Fruit fly (Drosophila melanogaster): ENCODE data around the gene Exo84.
A peak's percentile ranks its signal among the peaks of the same experiment; 100 is the strongest.

Gene Exo84

DNA sequence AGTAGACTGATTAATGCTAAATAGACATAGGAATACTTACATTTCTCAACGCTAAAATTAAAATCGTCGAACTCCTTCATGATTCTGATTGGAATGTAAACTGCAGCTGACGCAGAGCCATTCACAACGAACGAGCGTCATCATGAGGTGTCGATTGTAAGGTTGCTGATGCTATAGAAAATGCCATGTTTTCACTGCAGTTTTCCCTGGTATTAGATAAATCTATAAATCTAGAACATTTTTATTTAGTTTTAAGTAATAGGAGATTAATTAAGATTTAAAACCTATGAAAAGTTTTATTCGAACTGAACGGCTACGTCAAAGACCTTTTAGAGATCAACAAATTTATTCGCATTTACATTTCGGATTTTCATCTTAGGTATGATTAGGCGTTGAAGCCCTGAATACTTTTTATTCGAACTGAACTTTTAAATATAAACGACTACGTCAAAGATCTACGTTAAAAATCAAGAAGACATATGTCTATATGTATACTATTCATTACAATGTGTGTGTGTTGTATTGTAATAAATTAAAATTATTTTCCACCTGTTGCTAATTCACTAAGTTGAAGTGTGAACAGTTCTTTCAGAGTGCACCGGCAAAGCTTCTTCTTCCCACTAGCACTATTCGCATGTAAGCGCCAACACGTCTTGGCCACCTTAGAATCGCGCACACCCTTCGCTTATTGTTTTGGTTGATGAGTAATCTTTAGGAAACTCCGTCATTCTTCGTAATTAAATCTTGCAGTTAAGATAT lies at the start of gene Exo84, which contains the start of gene Vps2:
TSS of gene Exo84 (minus strand) at position 108 of the 759 bp plus-strand sequence.
TSS of gene Vps2 (plus strand) at position 672 of the 759 bp plus-strand sequence.
- TF ChIP-seq CG32121 (GFP tag; IDR thresholded peaks at IDR 0.05) = no peak
- no peak for TF ChIP-seq CG8159 (tag; optimal IDR thresholded peaks at IDR 0.05)
- peak; percentile 24 for TF ChIP-seq CG17806 (tag; optimal IDR thresholded peaks at IDR 0.05)
- no peak for TF ChIP-seq Pif1A (GFP tag; optimal IDR thresholded peaks at IDR 0.05)
- TF ChIP-seq CG10348 (GFP tag; IDR thresholded peaks at IDR 0.05) = 0 out of 2 replicates have a peak, but pooled peaks have one; percentile 27
- TF ChIP-seq EcR (GFP tag; optimal IDR thresholded peaks at IDR 0.05) = no peak
- peak; percentile 53 for TF ChIP-seq CG15710 (tag; optimal IDR thresholded peaks at IDR 0.05)
- no peak for TF ChIP-seq CG13204 (GFP tag; optimal IDR thresholded peaks at IDR 0.05)
- TF ChIP-seq gl (tag; optimal IDR thresholded peaks at IDR 0.05) = no peak
- peak; percentile 47 for TF ChIP-seq CG9948 (tag; optimal IDR thresholded peaks at IDR 0.05)
- peak; percentile 26 for TF ChIP-seq CG34367 (tag; optimal IDR thresholded peaks at IDR 0.05)
- no peak for TF ChIP-seq CG8301 (tag; optimal IDR thresholded peaks at IDR 0.05)
- no peak for TF ChIP-seq CG14655 (GFP tag; optimal IDR thresholded peaks at IDR 0.05)
- TF ChIP-seq CG12605 (GFP tag; IDR thresholded peaks at IDR 0.05) = no peak
- no peak for TF ChIP-seq D1 (tag; optimal IDR thresholded peaks at IDR 0.05)
- TF ChIP-seq Ets98B (GFP tag; IDR thresholded peaks at IDR 0.05) = no peak
- TF ChIP-seq fd96Ca (GFP tag; IDR thresholded peaks at IDR 0.05) = no peak
- no peak for TF ChIP-seq Pif1B (GFP tag; optimal IDR thresholded peaks at IDR 0.05)
- peak; percentile 7 for TF ChIP-seq Snoo (tag; optimal IDR thresholded peaks at IDR 0.05)
- TF ChIP-seq rn (GFP tag; IDR thresholded peaks at IDR 0.05) = no peak
- no peak for TF ChIP-seq CG4496 (GFP tag; IDR thresholded peaks at IDR 0.05)

DNA sequence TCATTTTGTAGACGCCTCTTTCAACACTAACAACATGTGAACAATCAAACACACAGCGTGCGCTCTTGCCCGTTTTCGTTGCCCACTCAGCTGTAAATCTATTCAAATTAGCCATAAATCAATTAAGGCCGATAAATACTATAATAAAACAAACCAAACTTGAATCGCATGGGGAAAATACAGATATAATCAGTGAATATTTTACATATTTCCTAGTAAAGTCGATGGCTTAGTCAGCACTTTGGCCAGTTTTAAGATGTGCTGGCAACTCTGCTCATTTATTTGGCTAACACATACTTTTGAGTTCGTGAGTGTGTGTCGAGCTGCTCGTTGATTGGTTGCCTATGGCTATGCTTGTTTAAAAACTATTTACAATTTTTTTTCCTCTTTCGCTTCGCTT lies 47.2 kb upstream of the Exo84 start:
- 0 out of 3 replicates have a peak, but pooled peaks have one; percentile 37 for TF ChIP-seq CG4496 (GFP tag; IDR thresholded peaks at IDR 0.05)
- TF ChIP-seq Ets98B (GFP tag; IDR thresholded peaks at IDR 0.05) = no peak
- 0 out of 3 replicates have a peak, but pooled peaks have one; percentile 55 for TF ChIP-seq fd96Ca (GFP tag; IDR thresholded peaks at IDR 0.05)

DNA sequence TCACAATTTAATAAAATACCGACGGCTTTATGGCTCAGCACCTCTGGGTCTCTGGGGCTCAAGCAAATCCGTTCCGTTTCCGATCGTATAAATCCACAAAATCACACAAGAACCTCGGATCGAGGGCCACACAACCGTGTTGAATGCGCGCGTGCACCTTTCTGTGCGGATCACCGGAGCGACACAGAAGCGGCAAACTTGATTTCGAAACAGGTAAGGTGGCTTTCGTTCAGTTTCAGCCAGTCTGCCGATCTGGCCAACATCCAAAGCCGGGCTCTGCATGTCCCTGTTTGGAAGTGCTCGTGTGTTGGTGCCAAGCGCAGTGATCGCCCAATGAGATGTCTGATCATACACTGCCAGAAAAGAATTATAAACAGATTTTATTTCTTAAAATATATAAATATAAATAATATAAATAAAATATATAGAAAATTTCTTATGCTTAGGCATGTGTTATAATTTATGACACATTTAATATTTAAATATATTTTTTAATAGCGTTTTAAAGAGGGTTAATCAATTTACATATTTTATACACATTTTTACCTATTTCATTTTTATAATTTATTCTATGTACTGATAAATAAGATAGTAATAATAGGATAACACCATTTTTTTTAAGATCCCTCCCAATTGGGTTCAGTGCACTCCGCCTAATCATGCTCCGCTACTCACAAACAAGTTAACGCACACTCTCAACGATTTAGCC lies 46.6 kb upstream of the Exo84 start, which contains the start of gene dysf:
TSS of gene dysf (minus strand) at position 210 of the 709 bp plus-strand sequence.
- TF ChIP-seq Ets98B (GFP tag; IDR thresholded peaks at IDR 0.05) (no peak), CG14655 (GFP tag; optimal IDR thresholded peaks at IDR 0.05) (peak; percentile 83), fd96Ca (GFP tag; IDR thresholded peaks at IDR 0.05) (peak; percentile 9; the same call in 1 of the 3 replicates), CG8159 (tag; optimal IDR thresholded peaks at IDR 0.05) (peak; percentile 91), EcR (GFP tag; optimal IDR thresholded peaks at IDR 0.05) (no peak), CG12605 (GFP tag; IDR thresholded peaks at IDR 0.05) (no peak), Pif1A (GFP tag; optimal IDR thresholded peaks at IDR 0.05) (peak; percentile 24), D1 (tag; optimal IDR thresholded peaks at IDR 0.05) (peak; percentile 48), CG10348 (GFP tag; IDR thresholded peaks at IDR 0.05) (no peak), rn (GFP tag; IDR thresholded peaks at IDR 0.05) (no peak; the same call in 1 of the 2 replicates), CG13204 (GFP tag; optimal IDR thresholded peaks at IDR 0.05) (peak; percentile 51), CG8301 (tag; optimal IDR thresholded peaks at IDR 0.05) (peak; percentile 54), CG4496 (GFP tag; IDR thresholded peaks at IDR 0.05) (no peak), CG17806 (tag; optimal IDR thresholded peaks at IDR 0.05) (peak; percentile 64), CG15710 (tag; optimal IDR thresholded peaks at IDR 0.05) (peak; percentile 85), Pif1B (GFP tag; optimal IDR thresholded peaks at IDR 0.05) (peak; percentile 54), gl (tag; optimal IDR thresholded peaks at IDR 0.05) (no peak), CG34367 (tag; optimal IDR thresholded peaks at IDR 0.05) (peak; percentile 70), Snoo (tag; optimal IDR thresholded peaks at IDR 0.05) (peak; percentile 73), CG32121 (GFP tag; IDR thresholded peaks at IDR 0.05) (peak; percentile 45), CG9948 (tag; optimal IDR thresholded peaks at IDR 0.05) (peak; percentile 78)

DNA sequence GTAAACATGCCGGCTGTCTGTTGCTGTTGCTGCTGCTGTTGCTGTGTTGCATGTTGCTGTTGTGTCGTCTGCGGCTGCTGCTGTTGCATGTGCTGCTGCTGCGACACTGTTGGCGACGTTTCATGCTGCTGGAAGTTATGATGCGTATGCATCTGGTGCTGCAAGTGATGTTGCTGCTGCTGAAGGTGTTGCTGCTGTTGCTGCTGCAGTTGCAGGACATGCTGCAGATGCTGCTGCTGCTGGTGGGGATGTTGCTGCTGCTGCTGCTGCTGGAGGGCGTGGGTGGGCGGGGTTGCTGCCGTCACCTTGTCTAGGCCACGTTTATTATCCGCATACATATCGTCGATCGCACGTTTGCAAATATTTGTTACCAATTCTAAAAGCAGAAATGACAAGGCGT lies 44.1 kb upstream of the Exo84 start:
- TF ChIP-seq CG4496 (GFP tag; IDR thresholded peaks at IDR 0.05) = no peak
- TF ChIP-seq CG10348 (GFP tag; IDR thresholded peaks at IDR 0.05) = no peak
- TF ChIP-seq fd96Ca (GFP tag; IDR thresholded peaks at IDR 0.05) = no peak
- TF ChIP-seq CG12605 (GFP tag; IDR thresholded peaks at IDR 0.05) = no peak
- TF ChIP-seq EcR (GFP tag; optimal IDR thresholded peaks at IDR 0.05) = no peak
- no peak for TF ChIP-seq D1 (tag; optimal IDR thresholded peaks at IDR 0.05)
- TF ChIP-seq CG17806 (tag; optimal IDR thresholded peaks at IDR 0.05) = no peak
- no peak for TF ChIP-seq CG8301 (tag; optimal IDR thresholded peaks at IDR 0.05)
- no peak for TF ChIP-seq CG34367 (tag; optimal IDR thresholded peaks at IDR 0.05)
- TF ChIP-seq Pif1B (GFP tag; optimal IDR thresholded peaks at IDR 0.05) = no peak
- no peak for TF ChIP-seq CG15710 (tag; optimal IDR thresholded peaks at IDR 0.05)

DNA sequence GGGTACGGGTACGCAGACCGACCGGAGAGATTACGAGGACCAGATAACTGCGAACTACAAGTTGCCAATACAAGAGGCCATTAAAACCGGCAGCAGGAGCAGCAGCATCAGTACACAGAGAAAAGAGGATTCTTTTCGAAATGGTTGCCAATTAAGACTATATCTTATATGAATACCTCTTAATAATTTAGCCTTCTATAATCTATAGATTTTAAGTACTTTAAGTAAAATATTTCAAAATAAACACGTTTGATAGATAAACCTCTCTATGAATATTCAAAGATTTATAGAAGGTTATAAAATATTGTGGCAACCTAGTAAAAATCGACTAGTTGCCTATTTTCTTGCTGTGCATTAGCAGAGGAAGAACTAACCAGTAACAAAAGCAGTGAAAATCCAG lies 43.5 kb upstream of the Exo84 start:
- no peak for TF ChIP-seq fd96Ca (GFP tag; IDR thresholded peaks at IDR 0.05)
- no peak for TF ChIP-seq CG17806 (tag; optimal IDR thresholded peaks at IDR 0.05)
- peak; percentile 1 for TF ChIP-seq CG8159 (tag; optimal IDR thresholded peaks at IDR 0.05)
- peak; percentile 4 for TF ChIP-seq CG14655 (GFP tag; optimal IDR thresholded peaks at IDR 0.05)
